Worm (Caenorhabditis elegans) whole organism, L4 larva: ENCODE measurements around the gene sma-2.

ENCODE experiments used
- Y105C5A.15 ChIP-seq: fragments of 200-800 bp; sonication (Bioruptor generic); IDR thresholded peaks from 2 replicates; pipeline ENCODE4 v1.3.6; 2022; ENCODE audit warnings: missing genetic modification characterization, missing compliant biosample characterization
- ZK546.5 ChIP-seq, 2 experiments: sonication (generic microtip); optimal IDR thresholded peaks; 2 replicates each; lab custom pipeline; 2017; ENCODE audit warnings: missing biosample characterization in 2 of 2, missing genetic modification characterization in 2 of 2
- aly-2 ChIP-seq: sonication (generic microtip); optimal IDR thresholded peaks from 2 replicates; lab custom pipeline; 2018; ENCODE audit warnings: missing biosample characterization, missing genetic modification characterization
- daf-19 ChIP-seq: fragments of 200-800 bp; sonication (Bioruptor generic); conservative IDR thresholded peaks from 2 replicates; pipeline ENCODE4 v1.3.6; 2022; ENCODE audit warnings: missing genetic modification characterization, missing compliant biosample characterization
- daf-8 ChIP-seq: fragments of 200-800 bp; sonication (Bioruptor generic); IDR thresholded peaks from 2 replicates; pipeline ENCODE4 v1.3.6; 2022; ENCODE audit warnings: missing genetic modification characterization, missing compliant biosample characterization
- egl-27 ChIP-seq: sonication (generic microtip); optimal IDR thresholded peaks from 3 replicates; lab custom pipeline; 2017; ENCODE audit warnings: missing biosample characterization, missing genetic modification reagents, missing genetic modification characterization
- gei-8 ChIP-seq: fragments of 200-800 bp; sonication (Bioruptor generic); optimal IDR thresholded peaks from 2 replicates; lab custom pipeline; 2018; ENCODE audit warnings: mild to moderate bottlenecking, missing genetic modification characterization, missing compliant biosample characterization
- lin-39 ChIP-seq: fragments of 150-350 bp; optimal IDR thresholded peaks from 2 replicates; lab custom pipeline; 2014; ENCODE audit warnings: missing biosample characterization, missing genetic modification reagents, missing genetic modification characterization
- lsy-2 ChIP-seq, 2 experiments: fragments of 150-350 bp in 1 of 2; sonication (generic microtip) in 1 of 2; optimal IDR thresholded peaks; 2 replicates each; lab custom pipeline; 2014 to 2017; ENCODE audit warnings: missing biosample characterization in 2 of 2, missing genetic modification characterization in 2 of 2
- nhr-77 ChIP-seq: fragments of 150-350 bp; optimal IDR thresholded peaks from 2 replicates; lab custom pipeline; 2014; ENCODE audit warnings: missing biosample characterization, missing genetic modification characterization
- saeg-2 ChIP-seq: fragments of 200-800 bp; sonication (Bioruptor generic); IDR thresholded peaks from 2 replicates; pipeline ENCODE4 v1.3.6; 2022; ENCODE audit warnings: missing genetic modification reagents, missing genetic modification characterization, missing compliant biosample characterization

DNA sequence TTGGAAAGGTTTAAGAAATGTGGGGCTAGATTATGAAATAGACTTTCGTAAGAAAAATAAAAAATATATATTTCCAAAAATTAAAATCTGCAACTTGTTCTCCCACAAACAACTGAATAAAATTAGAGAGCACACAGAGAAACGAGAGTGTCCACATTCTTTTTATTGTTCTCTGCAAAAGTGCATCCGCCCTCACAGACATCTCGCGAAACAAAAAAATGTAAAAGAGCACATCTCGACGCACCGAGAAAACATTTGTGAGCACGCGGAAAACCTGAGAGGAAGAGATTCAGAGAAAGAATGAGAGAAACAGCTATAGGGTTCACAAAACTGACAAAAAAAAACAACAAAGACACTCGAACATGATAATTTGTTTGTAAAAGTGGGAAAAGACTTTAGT lies 32.6 kb downstream of the sma-2 start:
- TF ChIP-seq daf-8 (GFP tag; lab: Robert Waterston, UW), result no peak
- no peak for TF ChIP-seq lin-39 (tag; lab: Kevin White, UChicago)
- no peak for TF ChIP-seq ZK546.5 (tag; optimal IDR thresholded peaks at IDR 0.05; lab: Kevin White, UChicago)
- peak in 1 of 2 experiments; percentile 47 for TF ChIP-seq lsy-2 (tag; optimal IDR thresholded peaks at IDR 0.05; lab: Kevin White, UChicago)
- TF ChIP-seq saeg-2 (GFP tag; lab: Robert Waterston, UW), result no peak
- TF ChIP-seq nhr-77, result no peak
- no peak for TF ChIP-seq gei-8 (GFP tag; lab: Kevin White, UChicago)
- TF ChIP-seq egl-27 (tag; lab: Kevin White, UChicago), result no peak
- no peak for TF ChIP-seq daf-19 (GFP tag; lab: Robert Waterston, UW)
- TF ChIP-seq aly-2 (tag; lab: Kevin White, UChicago), result no peak
- TF ChIP-seq Y105C5A.15 (GFP tag; lab: Robert Waterston, UW), result no peak
